Worm (Caenorhabditis elegans) whole organism, early embryonic: ENCODE measurements around the gene F09E5.14.

ENCODE experiments used
- ama-1 ChIP-seq: fragments of 150-350 bp; optimal IDR thresholded peaks from 2 replicates; lab custom pipeline; 2014
- hmg-4 ChIP-seq: fragments of 200-800 bp; sonication (Bioruptor generic); optimal IDR thresholded peaks from 2 replicates; lab custom pipeline; 2018; ENCODE audit warnings: mild to moderate bottlenecking, missing genetic modification characterization, missing compliant biosample characterization
- sea-1 ChIP-seq: fragments of 200-800 bp; sonication (Bioruptor generic); conservative IDR thresholded peaks from 2 replicates; pipeline ENCODE4 v1.3.6; 2022; ENCODE audit warnings: missing genetic modification characterization, missing compliant biosample characterization
- tbx-11 ChIP-seq: fragments of 200-800 bp; sonication (Bioruptor generic); IDR thresholded peaks from 2 replicates; pipeline ENCODE4 v1.3.6; 2022; ENCODE audit warnings: missing genetic modification characterization, missing compliant biosample characterization
- tbx-37 ChIP-seq: fragments of 200-800 bp; sonication (Bioruptor generic); conservative IDR thresholded peaks from 2 replicates; pipeline ENCODE4 v1.3.6; 2022; ENCODE audit warnings: missing genetic modification reagents, missing genetic modification characterization, missing compliant biosample characterization
- tra-4 ChIP-seq: sonication (generic microtip); optimal IDR thresholded peaks from 2 replicates; lab custom pipeline; 2017; ENCODE audit warnings: missing genetic modification characterization, missing compliant biosample characterization

DNA sequence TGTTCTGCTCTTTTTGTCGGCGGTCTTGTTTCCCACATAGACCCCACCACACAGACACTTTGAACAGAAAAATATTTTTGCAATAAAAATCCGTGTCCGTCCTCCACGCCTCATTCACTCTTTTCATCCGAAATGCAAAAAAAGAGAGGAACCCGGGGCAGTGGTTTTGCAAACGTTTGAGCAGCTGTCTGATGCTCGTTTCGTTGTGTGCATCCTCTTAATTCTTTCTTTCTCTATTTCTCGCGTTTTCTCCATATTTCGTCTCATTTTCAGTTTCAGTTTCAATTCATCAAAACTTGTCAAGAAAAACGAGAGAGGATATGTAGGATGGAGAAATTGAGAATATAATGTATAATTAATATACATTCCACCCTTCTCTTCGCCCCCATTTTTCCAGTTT is 35.7 kb downstream of the F09E5.14 start:
- TF ChIP-seq ama-1 (lab: Kevin White, UChicago) (no peak), hmg-4 (GFP tag; lab: Kevin White, UChicago) (no peak), sea-1 (no peak), tbx-11 (GFP tag; lab: Robert Waterston, UW) (no peak), tbx-37 (no peak), tra-4 (no peak)
